Worm (Caenorhabditis elegans) whole organism, L1 larva: Measurements from ENCODE around the gene C30H6.5.

Experiments used
- elt-3 ChIP-seq, 6 experiments: fragments of 150-350 bp in 1 of 6; sonication (generic microtip); optimal IDR thresholded peaks; 2 replicates each; lab custom pipeline; 2017 to 2018; ENCODE audit warnings: missing biosample characterization in 6 of 6, missing genetic modification characterization in 6 of 6, inconsistent platforms in 1 of 6
- lin-13 ChIP-seq: fragments of 150-350 bp; optimal IDR thresholded peaks from 2 replicates; lab custom pipeline; 2014; ENCODE audit warnings: missing biosample characterization, missing genetic modification reagents, missing genetic modification characterization
- nhr-237 ChIP-seq: fragments of 150-350 bp; optimal IDR thresholded peaks from 2 replicates; lab custom pipeline; 2014; ENCODE audit warnings: missing biosample characterization, missing genetic modification characterization
- skn-1 ChIP-seq: fragments of 150-350 bp; optimal IDR thresholded peaks from 2 replicates; lab custom pipeline; 2014; ENCODE audit warnings: missing biosample characterization, missing genetic modification characterization
- snpc-4 ChIP-seq: fragments of 150-350 bp; optimal IDR thresholded peaks from 2 replicates; lab custom pipeline; 2014; ENCODE audit warnings: missing biosample characterization, missing genetic modification characterization
- unc-62 ChIP-seq: fragments of 150-350 bp; optimal IDR thresholded peaks from 2 replicates; lab custom pipeline; 2014; ENCODE audit warnings: missing biosample characterization, missing genetic modification reagents, missing genetic modification characterization

DNA sequence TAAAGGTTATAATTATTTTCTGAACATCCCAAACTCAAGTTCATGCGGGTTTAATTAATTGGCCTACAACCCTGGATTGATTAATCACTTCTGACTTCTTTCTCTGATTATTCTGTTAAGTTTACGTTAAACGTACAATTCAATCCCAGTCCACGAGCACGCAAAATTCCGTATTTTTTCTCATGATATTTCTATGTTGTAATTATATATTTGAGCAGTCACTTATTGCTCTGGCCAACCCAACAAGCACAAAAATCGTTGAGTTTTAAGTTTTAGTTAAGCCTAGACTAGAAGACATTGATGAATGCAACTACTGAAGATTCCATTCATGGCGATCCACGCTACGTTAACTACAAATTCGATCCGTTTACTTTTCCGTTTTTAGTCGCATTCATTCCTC, 24.3 kb downstream of the C30H6.5 start, which contains the start of gene sru-15:
- no peak for TF ChIP-seq skn-1 (tag; lab: Kevin White, UChicago)
- no peak for TF ChIP-seq lin-13 (GFP tag; lab: Kevin White, UChicago)
- no peak for TF ChIP-seq unc-62 (GFP tag; lab: Kevin White, UChicago)
- TF ChIP-seq snpc-4: no peak
- TF ChIP-seq elt-3 (tag; optimal IDR thresholded peaks at IDR 0.05; lab: Kevin White, UChicago): no peak
- no peak for TF ChIP-seq nhr-237
